Fruit fly (Drosophila melanogaster) whole organism, embryonic: ENCODE data around the gene CG32846.

Experiments
- CG10267 ChIP-seq: fragments of 200-800 bp; sonication (Bioruptor generic); optimal IDR thresholded peaks from 2 replicates; lab custom pipeline; 2018; ENCODE audit warnings: missing biosample characterization, mild to moderate bottlenecking, missing genetic modification characterization, moderate library complexity
- CG11247 ChIP-seq: fragments of 200-800 bp; sonication (Bioruptor generic); IDR thresholded peaks from 2 replicates; pipeline ENCODE4 v1.3.6; 2022; ENCODE audit warnings: missing biosample characterization, missing genetic modification characterization
- CG11456 ChIP-seq: fragments of 200-800 bp; sonication (Bioruptor generic); IDR thresholded peaks from 3 replicates; pipeline ENCODE4 v1.3.6; 2022; ENCODE audit warnings: missing biosample characterization, missing genetic modification characterization
- CG12769 ChIP-seq: fragments of 200-800 bp; sonication (Bioruptor generic); optimal IDR thresholded peaks from 2 replicates; lab custom pipeline; 2019; ENCODE audit warnings: missing biosample characterization, mild to moderate bottlenecking, missing genetic modification characterization, moderate library complexity
- CG13894 ChIP-seq: fragments of 200-800 bp; sonication (Bioruptor generic); optimal IDR thresholded peaks from 3 replicates; lab custom pipeline; 2018; ENCODE audit warnings: missing biosample characterization, mild to moderate bottlenecking, missing genetic modification characterization, moderate library complexity
- CG1647 ChIP-seq: fragments of 200-800 bp; sonication (Bioruptor generic); optimal IDR thresholded peaks from 3 replicates; lab custom pipeline; 2016; ENCODE audit warnings: missing biosample characterization, missing genetic modification characterization
- CG17568 ChIP-seq: fragments of 200-800 bp; sonication (Bioruptor generic); optimal IDR thresholded peaks from 2 replicates; lab custom pipeline; 2018; ENCODE audit warnings: missing biosample characterization, mild to moderate bottlenecking, missing genetic modification characterization, moderate library complexity
- CG34224 ChIP-seq: fragments of 200-800 bp; sonication (Bioruptor generic); IDR thresholded peaks from 3 replicates; pipeline ENCODE4 v1.3.6; 2022; ENCODE audit warnings: missing biosample characterization, missing genetic modification characterization; ENCODE audit not compliant: partially characterized antibody
- CG34422 ChIP-seq: fragments of 200-800 bp; sonication (Bioruptor generic); IDR thresholded peaks from 3 replicates; pipeline ENCODE4 v1.3.6; 2022; ENCODE audit warnings: missing biosample characterization, missing genetic modification characterization
- CG3726 ChIP-seq: fragments of 200-800 bp; sonication (Bioruptor generic); IDR thresholded peaks from 3 replicates; pipeline ENCODE4, ENCODE4 v1.3.6; 2022; ENCODE audit warnings: missing biosample characterization, missing genetic modification characterization
- CG42726 ChIP-seq: fragments of 200-800 bp; sonication (Bioruptor generic); IDR thresholded peaks from 2 replicates; pipeline ENCODE4 v1.3.6; 2022; ENCODE audit warnings: missing biosample characterization, missing genetic modification characterization; ENCODE audit not compliant: partially characterized antibody
- CG7786 ChIP-seq: fragments of 200-800 bp; sonication (Bioruptor generic); optimal IDR thresholded peaks from 2 replicates; lab custom pipeline; 2016; ENCODE audit warnings: missing biosample characterization, missing genetic modification characterization
- CG7839 ChIP-seq: fragments of 200-800 bp; sonication (Bioruptor generic); optimal IDR thresholded peaks from 3 replicates; lab custom pipeline; 2018; ENCODE audit warnings: missing biosample characterization, mild to moderate bottlenecking, missing genetic modification characterization, moderate library complexity
- CG9727 ChIP-seq: fragments of 200-800 bp; sonication (Bioruptor generic); optimal IDR thresholded peaks from 3 replicates; lab custom pipeline; 2017; ENCODE audit warnings: missing biosample characterization, mild to moderate bottlenecking, missing genetic modification characterization
- CoRest ChIP-seq: fragments of 200-800 bp; sonication (Bioruptor generic); optimal IDR thresholded peaks from 3 replicates; lab custom pipeline; 2018; ENCODE audit warnings: missing biosample characterization, mild to moderate bottlenecking, missing genetic modification characterization, moderate library complexity
- Doc3 ChIP-seq: fragments of 200-800 bp; sonication (Bioruptor generic); IDR thresholded peaks from 3 replicates; pipeline ENCODE4 v1.3.6; 2022; ENCODE audit warnings: missing biosample characterization, missing genetic modification characterization; ENCODE audit not compliant: partially characterized antibody
- E2f2 ChIP-seq: fragments of 200-800 bp; sonication (Bioruptor generic); IDR thresholded peaks from 2 replicates; pipeline ENCODE4 v1.3.6; 2022; ENCODE audit warnings: missing biosample characterization, missing genetic modification characterization
- Eip74EF ChIP-seq, 2 experiments: fragments of 200-800 bp in 1 of 2; fragments of >200 bp in 1 of 2; sonication (Bioruptor generic) in 1 of 2; optimal IDR thresholded peaks; 2 replicates each; lab custom pipeline; 2017 to 2019; ENCODE audit warnings: missing biosample characterization in 2 of 2, missing genetic modification characterization in 2 of 2, mild to moderate bottlenecking in 1 of 2, moderate library complexity in 1 of 2
- Ets65A ChIP-seq: fragments of 200-800 bp; sonication (Bioruptor generic); peaks from one replicate; lab custom pipeline; 2016; ENCODE audit warnings: missing biosample characterization, missing genetic modification characterization
- Fer2 ChIP-seq: fragments of 200-800 bp; sonication (Bioruptor generic); optimal IDR thresholded peaks from 2 replicates; lab custom pipeline; 2018; ENCODE audit warnings: missing biosample characterization, mild to moderate bottlenecking, missing genetic modification characterization, moderate library complexity
- Hey ChIP-seq: fragments of 200-800 bp; sonication (Bioruptor generic); optimal IDR thresholded peaks from 3 replicates; lab custom pipeline; 2018; ENCODE audit warnings: missing biosample characterization, mild to moderate bottlenecking, missing genetic modification characterization
- MBD-R2 ChIP-seq: fragments of 200-800 bp; sonication (Bioruptor generic); IDR thresholded peaks from 2 replicates; pipeline ENCODE4 v1.3.6; 2022; ENCODE audit warnings: missing biosample characterization, missing genetic modification characterization
- Mes4 ChIP-seq: fragments of 200-800 bp; sonication (Bioruptor generic); optimal IDR thresholded peaks from 2 replicates; lab custom pipeline; 2016; ENCODE audit warnings: missing biosample characterization, missing genetic modification characterization
- Ssrp ChIP-seq: fragments of 200-800 bp; sonication (Bioruptor generic); optimal IDR thresholded peaks from 2 replicates; lab custom pipeline; 2018; ENCODE audit warnings: missing biosample characterization, mild to moderate bottlenecking, missing genetic modification characterization, moderate library complexity
- Taf1 ChIP-seq: fragments of 200-800 bp; sonication (Bioruptor generic); IDR thresholded peaks from 2 replicates; pipeline ENCODE4 v1.3.6; 2022; ENCODE audit warnings: missing biosample characterization, missing genetic modification characterization
- ase ChIP-seq: fragments of 200-800 bp; sonication (Bioruptor generic); IDR thresholded peaks from 3 replicates; pipeline ENCODE4 v1.3.6; 2022; ENCODE audit warnings: missing biosample characterization, missing genetic modification characterization
- kay ChIP-seq: fragments of 200-800 bp; sonication (Bioruptor generic); optimal IDR thresholded peaks from 2 replicates; lab custom pipeline; 2016; ENCODE audit warnings: missing biosample characterization, missing genetic modification characterization
- nom ChIP-seq: fragments of 200-800 bp; sonication (Bioruptor generic); optimal IDR thresholded peaks from 2 replicates; lab custom pipeline; 2017; ENCODE audit warnings: missing biosample characterization, missing genetic modification characterization, mild to moderate bottlenecking, moderate library complexity, missing genetic modification reagents
- sd ChIP-seq: fragments of 200-800 bp; sonication (Bioruptor generic); optimal IDR thresholded peaks from 3 replicates; lab custom pipeline; 2018; ENCODE audit warnings: missing biosample characterization, mild to moderate bottlenecking, missing genetic modification characterization, moderate library complexity
- tna ChIP-seq: fragments of 200-800 bp; sonication (Bioruptor generic); IDR thresholded peaks from 2 replicates; pipeline ENCODE4 v1.3.6; 2022; ENCODE audit warnings: missing biosample characterization, missing genetic modification characterization; ENCODE audit not compliant: partially characterized antibody
- ttk ChIP-seq: fragments of 200-800 bp; sonication (Bioruptor generic); IDR thresholded peaks from 2 replicates; pipeline ENCODE4 v2.1.2; 2022; ENCODE audit warnings: missing biosample characterization, missing genetic modification characterization
- unpg ChIP-seq: fragments of 200-800 bp; sonication (Bioruptor generic); optimal IDR thresholded peaks from 3 replicates; lab custom pipeline; 2018; ENCODE audit warnings: missing biosample characterization, mild to moderate bottlenecking, missing genetic modification characterization, moderate library complexity
- zen2 ChIP-seq: fragments of 200-800 bp; sonication (Bioruptor generic); IDR thresholded peaks from 3 replicates; pipeline ENCODE4 v1.3.6; 2022; ENCODE audit warnings: missing biosample characterization, missing genetic modification characterization; ENCODE audit not compliant: partially characterized antibody

CG32846 gene

dm6 chr3L:2980856-2981255 lies 29.4 kb upstream of the CG32846 start, which contains the start of gene CPT2 (continued):
- TF ChIP-seq CG42726 (GFP tag; lab: Robert Waterston, UW) = peak; percentile 38; the same call in 1 of the 2 replicates
- peak; percentile 21; the same call in 1 of the 3 replicates for TF ChIP-seq CG34422 (GFP tag; lab: Robert Waterston, UW)
- TF ChIP-seq unpg = no peak
- TF ChIP-seq CG12769 (tag; lab: Kevin White, UChicago) = no peak
- TF ChIP-seq nom (GFP tag; lab: Kevin White, UChicago) = no peak
- peak; percentile 92 for TF ChIP-seq Doc3 (GFP tag; lab: Robert Waterston, UW)
- TF ChIP-seq MBD-R2 (GFP tag; lab: Robert Waterston, UW) = peak; percentile 95

- TF ChIP-seq CG7786 (GFP tag; lab: Kevin White, UChicago) (no peak), CG1647 (GFP tag; lab: Kevin White, UChicago) (no peak), Ssrp (tag; lab: Kevin White, UChicago) (no peak), sd (tag; lab: Kevin White, UChicago) (no peak), E2f2 (GFP tag; lab: Robert Waterston, UW) (no peak), CG11456 (GFP tag; lab: Robert Waterston, UW) (no peak), ase (GFP tag; lab: Robert Waterston, UW) (no peak), CG13894 (tag; lab: Kevin White, UChicago) (peak; percentile 52), zen2 (GFP tag; lab: Robert Waterston, UW) (no peak)
Measured at dm6 chr3L:2960949-2961584, 9.6 kb upstream of the CG32846 start, which contains the start of the genes CG34025 and Or63a. Gene CG34025, minus strand, starts transcription at chr3L:2961049. Gene Or63a, plus strand, starts transcription at chr3L:2961534.

- TF ChIP-seq Eip74EF (GFP tag; optimal IDR thresholded peaks at IDR 0.05; lab: Kevin White, UChicago) = peak in 1 of 2 experiments; percentile 8
- peak; percentile 20 for TF ChIP-seq CG9727 (GFP tag; lab: Kevin White, UChicago)
- no peak for TF ChIP-seq CG17568 (GFP tag; lab: Kevin White, UChicago)
- no peak for TF ChIP-seq Fer2 (tag; lab: Kevin White, UChicago)
- TF ChIP-seq Taf1 (GFP tag; lab: Robert Waterston, UW) = no peak
- peak; percentile 56 for TF ChIP-seq CG7839 (tag; lab: Kevin White, UChicago)
- no peak for TF ChIP-seq Hey (tag; lab: Kevin White, UChicago)
- peak; percentile 74 for TF ChIP-seq kay (GFP tag; lab: Kevin White, UChicago)
- TF ChIP-seq CoRest (tag; lab: Kevin White, UChicago) = no peak
- TF ChIP-seq CG3726 (GFP tag; lab: Robert Waterston, UW) = no peak
- TF ChIP-seq CG11247 (GFP tag; lab: Robert Waterston, UW) = no peak
- TF ChIP-seq Ets65A (GFP tag; lab: Kevin White, UChicago) = peak; percentile 55
Measured at dm6 chr3L:2923097-2923496, 28.3 kb downstream of the CG32846 start.

dm6 chr3L:2918628-2919027 lies 32.8 kb downstream of the CG32846 start:
- TF ChIP-seq CG10267 (tag; lab: Kevin White, UChicago) (no peak), Mes4 (no peak), Ets65A (GFP tag; lab: Kevin White, UChicago) (peak; percentile 64), tna (no peak), ttk (GFP tag; lab: Robert Waterston, UW) (no peak), CG34224 (GFP tag; lab: Robert Waterston, UW) (no peak), sd (tag; lab: Kevin White, UChicago) (peak; percentile 66)
